Worm (Caenorhabditis elegans): Measurements from ENCODE around the gene nlp-33.

Gene nlp-33

DNA sequence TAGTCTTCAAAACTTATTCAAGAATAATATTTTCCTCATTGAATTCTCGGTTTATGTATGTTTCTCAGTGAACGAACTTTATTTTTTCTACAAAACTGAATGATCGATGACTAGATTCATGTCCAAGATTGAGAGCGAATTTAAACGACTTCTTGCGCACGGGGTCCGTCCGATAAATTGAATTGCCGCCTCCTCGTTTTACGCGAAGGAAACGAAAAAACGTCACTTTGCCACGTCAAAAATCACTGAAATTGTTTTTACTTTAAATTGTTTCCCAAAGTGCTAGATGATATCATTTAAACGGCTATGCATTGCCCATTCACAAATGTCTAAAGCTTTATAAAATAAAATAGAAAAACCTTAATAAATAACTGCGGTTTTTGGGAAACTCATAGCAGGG is 20.6 kb downstream of the nlp-33 start:
- TF ChIP-seq B0310.2 (tag; optimal IDR thresholded peaks at IDR 0.05), result no peak
- no peak for TF ChIP-seq sea-1 (GFP tag; conservative IDR thresholded peaks at IDR 0.05)
- no peak for TF ChIP-seq ets-7 (tag; optimal IDR thresholded peaks at IDR 0.05)
- no peak for TF ChIP-seq hmbx-1 (tag; optimal IDR thresholded peaks at IDR 0.05)
- TF ChIP-seq tra-4 (tag; optimal IDR thresholded peaks at IDR 0.05), result no peak

DNA sequence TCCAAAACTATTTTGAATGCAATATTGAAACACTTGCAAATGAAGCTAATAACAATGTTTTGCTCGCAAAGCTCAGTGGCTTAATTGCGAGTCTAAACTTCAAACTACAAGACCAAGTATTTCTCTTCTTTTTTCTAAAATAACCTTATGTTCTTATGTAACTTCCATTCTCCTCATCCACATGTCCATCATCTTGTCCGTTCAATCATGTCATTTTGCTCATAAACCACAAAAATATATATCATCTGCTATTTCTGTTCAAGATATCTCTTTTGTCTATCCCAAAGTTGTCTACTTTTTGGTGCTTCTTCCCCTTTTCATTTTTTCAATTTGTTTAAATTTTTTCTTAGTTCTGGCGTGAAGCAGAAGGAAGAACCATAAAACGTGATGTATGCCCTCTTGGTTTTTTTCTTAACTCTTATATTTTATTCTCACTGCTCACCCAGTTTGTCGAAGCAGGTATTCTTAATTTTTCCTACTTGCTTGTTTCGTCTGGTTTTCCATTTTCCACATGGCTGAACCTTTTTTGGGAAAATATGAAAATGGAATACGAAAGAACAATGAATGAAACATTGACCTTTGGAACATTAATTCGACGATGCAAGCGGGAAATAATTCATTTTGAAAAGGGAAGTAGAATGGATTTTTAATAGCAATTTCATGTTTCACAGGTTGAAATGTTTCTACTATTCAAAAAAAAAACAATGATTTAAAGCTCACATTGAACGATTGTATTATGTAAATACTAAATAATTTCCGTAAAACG is 23.6 kb downstream of the nlp-33 start:
- no peak for TF ChIP-seq ets-7 (tag; optimal IDR thresholded peaks at IDR 0.05)
- no peak for TF ChIP-seq sea-1 (GFP tag; conservative IDR thresholded peaks at IDR 0.05)
- TF ChIP-seq pes-1 (GFP tag; IDR thresholded peaks at IDR 0.05), result no peak
- no peak for TF ChIP-seq tbx-11 (GFP tag; IDR thresholded peaks at IDR 0.05)
- no peak for TF ChIP-seq F13C5.2 (tag; optimal IDR thresholded peaks at IDR 0.05)

DNA sequence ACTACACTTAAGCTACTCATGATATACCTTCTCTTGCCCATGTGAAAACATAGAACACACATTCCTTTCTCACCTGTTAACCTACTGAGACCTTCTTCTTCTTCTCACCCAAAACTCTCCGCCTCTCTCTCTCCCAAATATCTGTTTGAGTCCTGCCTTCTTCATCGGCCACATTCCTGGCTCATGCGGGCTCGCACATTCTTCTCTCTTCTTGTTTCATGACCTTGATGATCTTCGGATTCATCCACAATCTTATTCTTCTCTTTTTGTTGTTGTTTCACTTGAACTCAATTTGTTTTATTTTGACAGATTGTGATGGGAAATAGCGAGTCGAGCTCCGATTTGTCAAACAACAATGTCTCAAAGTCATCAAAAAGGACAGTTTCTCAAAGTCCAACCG is 24.8 kb downstream of the nlp-33 start, which contains the start of gene T19C4.5:
Gene T19C4.5, plus strand, starts transcription at position 308 of the 400 bp plus-strand sequence.
- TF ChIP-seq scrt-1 (GFP tag; IDR thresholded peaks at IDR 0.05) (no peak), flt-1 (GFP tag; IDR thresholded peaks at IDR 0.05) (no peak)

DNA sequence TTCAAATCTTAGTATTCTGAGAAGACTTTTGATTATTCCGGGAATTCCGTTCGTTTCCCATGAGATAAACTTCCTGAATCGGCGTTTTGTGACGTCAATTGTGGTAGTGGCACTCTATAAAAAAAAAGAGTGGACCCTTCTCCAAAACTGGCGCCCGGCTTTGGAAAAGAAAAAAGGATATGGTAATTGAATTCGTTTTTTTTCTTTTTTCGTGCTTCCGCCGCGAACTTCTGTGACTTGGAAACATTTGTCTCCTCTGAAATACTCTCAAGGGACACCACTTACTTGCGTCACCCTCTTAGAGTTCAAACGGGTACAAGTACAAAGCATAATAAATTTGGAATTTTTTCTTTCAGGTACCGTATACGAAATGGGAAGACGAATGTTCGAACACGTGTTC is 25.5 kb downstream of the nlp-33 start:
- TF ChIP-seq hnd-1 (tag; optimal IDR thresholded peaks at IDR 0.05) (no peak), ceh-36 (tag; optimal IDR thresholded peaks at IDR 0.05) (no peak), pes-1 (GFP tag; IDR thresholded peaks at IDR 0.05) (no peak), F13C5.2 (tag; optimal IDR thresholded peaks at IDR 0.05) (no peak), ets-7 (tag; optimal IDR thresholded peaks at IDR 0.05) (no peak), ceh-13 (GFP tag; optimal IDR thresholded peaks at IDR 0.05) (no peak), tbx-37 (GFP tag; conservative IDR thresholded peaks at IDR 0.05) (no peak), B0310.2 (tag; optimal IDR thresholded peaks at IDR 0.05) (no peak), scrt-1 (GFP tag; IDR thresholded peaks at IDR 0.05) (no peak), tra-4 (tag; optimal IDR thresholded peaks at IDR 0.05) (no peak), flt-1 (GFP tag; IDR thresholded peaks at IDR 0.05) (no peak), hmg-4 (GFP tag; optimal IDR thresholded peaks at IDR 0.05) (no peak), aly-1 (tag; optimal IDR thresholded peaks at IDR 0.05) (no peak), hmbx-1 (tag; optimal IDR thresholded peaks at IDR 0.05) (no peak), ama-1 (optimal IDR thresholded peaks at IDR 0.05) (no peak)

DNA sequence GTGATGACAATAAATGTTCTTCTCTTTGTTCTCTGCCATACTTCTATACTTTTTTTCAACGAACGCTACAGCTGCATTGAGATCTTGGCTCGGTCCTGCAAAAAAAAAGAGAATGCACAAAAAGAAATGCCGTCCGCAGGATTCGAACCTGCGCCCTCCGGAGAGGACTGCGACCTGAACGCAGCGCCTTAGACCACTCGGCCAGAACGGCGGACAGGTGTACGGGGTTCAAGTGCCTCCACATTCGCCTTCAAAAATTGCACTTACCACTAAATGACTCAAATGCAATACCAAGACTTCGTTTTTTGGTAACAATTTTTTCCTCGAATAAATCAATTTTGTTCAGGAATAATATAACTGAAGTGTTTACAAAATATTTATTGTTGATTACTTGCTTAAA is 27.5 kb downstream of the nlp-33 start:
- TF ChIP-seq F13C5.2 (tag; optimal IDR thresholded peaks at IDR 0.05), result no peak
- no peak for TF ChIP-seq scrt-1 (GFP tag; IDR thresholded peaks at IDR 0.05)
- no peak for TF ChIP-seq ama-1 (optimal IDR thresholded peaks at IDR 0.05)
- TF ChIP-seq tra-4 (tag; optimal IDR thresholded peaks at IDR 0.05), result no peak
- TF ChIP-seq aly-1 (tag; optimal IDR thresholded peaks at IDR 0.05), result no peak
- no peak for TF ChIP-seq hmg-4 (GFP tag; optimal IDR thresholded peaks at IDR 0.05)
- no peak for TF ChIP-seq flt-1 (GFP tag; IDR thresholded peaks at IDR 0.05)
- TF ChIP-seq hnd-1 (tag; optimal IDR thresholded peaks at IDR 0.05), result no peak
- no peak for TF ChIP-seq ceh-36 (tag; optimal IDR thresholded peaks at IDR 0.05)

DNA sequence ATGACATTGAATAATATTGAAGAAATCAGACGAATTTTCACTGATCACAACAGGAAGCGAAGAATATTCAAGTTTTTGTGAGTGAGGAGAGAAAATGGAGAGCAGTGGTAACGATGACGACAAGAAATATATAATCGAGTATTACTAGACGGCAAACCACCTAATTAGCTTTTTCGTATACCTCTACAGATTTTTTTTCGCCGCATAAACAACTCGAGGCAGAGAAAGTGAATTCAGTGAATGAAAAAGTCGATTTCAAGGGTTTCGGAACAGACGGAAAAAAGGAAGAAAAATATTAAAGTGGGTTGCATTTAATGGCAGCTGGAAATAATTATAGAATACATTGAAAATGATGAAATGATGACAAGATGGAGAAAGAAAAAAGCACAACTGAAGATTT is 30.4 kb downstream of the nlp-33 start, which contains the start of gene gpa-1:
Gene gpa-1, minus strand, starts transcription at position 101 of the 400 bp plus-strand sequence.
- TF ChIP-seq flt-1 (GFP tag; IDR thresholded peaks at IDR 0.05), result no peak
- no peak for TF ChIP-seq ama-1 (optimal IDR thresholded peaks at IDR 0.05)
- no peak for TF ChIP-seq tbx-11 (GFP tag; IDR thresholded peaks at IDR 0.05)
- TF ChIP-seq hmbx-1 (tag; optimal IDR thresholded peaks at IDR 0.05), result no peak
- no peak for TF ChIP-seq ceh-36 (tag; optimal IDR thresholded peaks at IDR 0.05)
- no peak for TF ChIP-seq tra-4 (tag; optimal IDR thresholded peaks at IDR 0.05)
- TF ChIP-seq aly-1 (tag; optimal IDR thresholded peaks at IDR 0.05), result no peak
- TF ChIP-seq tbx-37 (GFP tag; conservative IDR thresholded peaks at IDR 0.05), result no peak
- TF ChIP-seq ets-7 (tag; optimal IDR thresholded peaks at IDR 0.05), result no peak
- no peak for TF ChIP-seq B0310.2 (tag; optimal IDR thresholded peaks at IDR 0.05)
- TF ChIP-seq ceh-13 (GFP tag; optimal IDR thresholded peaks at IDR 0.05), result no peak
- no peak for TF ChIP-seq pes-1 (GFP tag; IDR thresholded peaks at IDR 0.05)
- TF ChIP-seq scrt-1 (GFP tag; IDR thresholded peaks at IDR 0.05), result no peak
- no peak for TF ChIP-seq F13C5.2 (tag; optimal IDR thresholded peaks at IDR 0.05)

DNA sequence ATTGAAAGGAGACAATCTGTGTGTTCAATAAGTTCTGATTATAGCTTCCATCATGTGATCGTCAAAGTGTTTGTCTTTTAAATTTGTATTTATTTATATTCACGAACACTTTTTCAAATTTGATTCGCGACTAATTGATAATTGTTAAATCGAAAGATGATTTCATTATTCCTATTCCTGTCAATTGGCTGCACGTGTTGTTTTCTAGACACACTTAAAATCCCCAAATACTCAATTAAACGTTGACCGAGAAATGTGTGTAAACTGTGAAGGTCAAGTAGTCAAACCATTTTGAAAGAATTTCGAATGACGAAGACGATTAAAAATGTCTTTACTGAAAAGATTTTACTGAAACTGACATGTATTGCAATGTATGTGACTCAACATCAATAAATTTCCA is 33.8 kb downstream of the nlp-33 start:
- TF ChIP-seq aly-1 (tag; optimal IDR thresholded peaks at IDR 0.05) (no peak), ama-1 (optimal IDR thresholded peaks at IDR 0.05) (no peak), hnd-1 (tag; optimal IDR thresholded peaks at IDR 0.05) (no peak), scrt-1 (GFP tag; IDR thresholded peaks at IDR 0.05) (no peak), tbx-11 (GFP tag; IDR thresholded peaks at IDR 0.05) (no peak), flt-1 (GFP tag; IDR thresholded peaks at IDR 0.05) (no peak), pes-1 (GFP tag; IDR thresholded peaks at IDR 0.05) (no peak), B0310.2 (tag; optimal IDR thresholded peaks at IDR 0.05) (no peak), tra-4 (tag; optimal IDR thresholded peaks at IDR 0.05) (no peak), tbx-37 (GFP tag; conservative IDR thresholded peaks at IDR 0.05) (no peak), ceh-13 (GFP tag; optimal IDR thresholded peaks at IDR 0.05) (no peak), F13C5.2 (tag; optimal IDR thresholded peaks at IDR 0.05) (no peak), ceh-36 (tag; optimal IDR thresholded peaks at IDR 0.05) (no peak), hmg-4 (GFP tag; optimal IDR thresholded peaks at IDR 0.05) (no peak), hmbx-1 (tag; optimal IDR thresholded peaks at IDR 0.05) (no peak), sea-1 (GFP tag; conservative IDR thresholded peaks at IDR 0.05) (no peak), ets-7 (tag; optimal IDR thresholded peaks at IDR 0.05) (no peak)

DNA sequence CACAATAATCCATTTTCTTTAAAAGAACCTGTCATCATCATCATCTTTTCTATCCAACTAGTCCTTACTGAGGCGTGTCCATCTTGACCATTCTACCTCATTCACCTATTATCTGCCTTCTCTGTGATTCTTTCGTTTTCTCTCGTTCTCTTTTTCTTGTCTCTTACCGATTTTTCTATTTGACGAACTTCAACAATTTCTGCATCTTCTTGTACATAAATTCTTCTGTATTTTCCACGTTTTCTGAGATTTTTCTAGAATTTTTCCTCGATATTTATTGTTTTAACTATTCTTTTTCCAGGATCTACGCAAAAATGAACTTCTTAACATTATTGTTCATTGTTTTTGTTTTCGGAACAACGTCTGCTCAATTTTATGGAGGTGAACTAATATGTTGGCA is 35.8 kb downstream of the nlp-33 start, which contains the start of gene cnc-10:
Gene cnc-10, plus strand, starts transcription at position 301 of the 400 bp plus-strand sequence.
- TF ChIP-seq pes-1 (GFP tag; IDR thresholded peaks at IDR 0.05), result no peak
- no peak for TF ChIP-seq tbx-37 (GFP tag; conservative IDR thresholded peaks at IDR 0.05)
- TF ChIP-seq ets-7 (tag; optimal IDR thresholded peaks at IDR 0.05), result no peak
- TF ChIP-seq hmg-4 (GFP tag; optimal IDR thresholded peaks at IDR 0.05), result no peak
- no peak for TF ChIP-seq sea-1 (GFP tag; conservative IDR thresholded peaks at IDR 0.05)
- TF ChIP-seq tbx-11 (GFP tag; IDR thresholded peaks at IDR 0.05), result no peak
- no peak for TF ChIP-seq scrt-1 (GFP tag; IDR thresholded peaks at IDR 0.05)
- no peak for TF ChIP-seq ceh-36 (tag; optimal IDR thresholded peaks at IDR 0.05)
- TF ChIP-seq flt-1 (GFP tag; IDR thresholded peaks at IDR 0.05), result no peak
- no peak for TF ChIP-seq ama-1 (optimal IDR thresholded peaks at IDR 0.05)
